Worm (Caenorhabditis elegans): Measurements from ENCODE around the gene K02E7.7.
"Not testable (repeated sequence)": the region's sequence is repeated elsewhere in the genome, so short reads cannot be mapped to it uniquely, and the experiment has no call there.

The K02E7.7 gene

DNA sequence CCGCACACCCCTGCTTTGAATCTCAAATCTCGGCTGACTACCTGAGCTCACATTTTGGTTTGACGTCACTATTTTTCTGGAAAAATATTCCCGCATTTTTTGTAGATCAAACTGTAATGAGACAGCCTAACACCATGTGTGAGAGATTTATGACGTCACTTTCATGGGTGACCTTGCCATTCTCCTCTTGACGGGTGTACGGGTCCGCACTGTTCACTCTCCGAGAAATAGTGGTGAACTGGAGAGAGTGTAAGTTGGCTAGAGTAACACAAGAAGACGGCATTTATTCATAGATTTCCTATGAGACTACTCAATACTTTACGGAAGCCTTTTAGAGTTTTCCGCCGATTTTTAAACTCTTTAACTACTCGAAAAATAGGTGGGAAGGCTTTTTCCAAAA lies at the start of gene K02E7.7:
Gene K02E7.7 (plus strand): TSS at position 301 of the 400 bp plus-strand sequence.
- TF ChIP-seq W03F9.2, dao-5, him-1 (tag; optimal IDR thresholded peaks at IDR 0.05): not testable (repeated sequence)

DNA sequence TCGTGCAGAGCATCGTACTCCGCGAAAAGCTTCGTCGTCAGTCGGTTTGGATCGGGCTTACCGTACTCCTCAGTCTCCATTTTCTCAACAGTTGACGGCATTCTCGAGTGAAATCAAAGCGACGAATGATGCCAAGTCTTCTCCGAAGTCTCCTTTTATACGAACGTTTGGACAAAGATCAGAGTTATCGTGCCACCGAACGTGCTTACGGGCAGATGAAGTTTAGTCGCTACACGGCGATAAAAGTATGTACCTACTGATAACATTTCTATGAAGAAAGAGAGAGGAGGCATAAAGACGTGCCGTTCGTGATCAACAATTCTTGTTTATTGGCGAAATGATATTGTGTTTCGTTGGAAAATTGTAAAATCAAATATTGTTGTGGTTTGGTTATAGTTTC lies 48.4 kb upstream of the K02E7.7 start, which contains the start of gene F45D11.14:
Gene F45D11.14 (minus strand): TSS at position 101 of the 400 bp plus-strand sequence.
- not testable (repeated sequence) for TF ChIP-seq dao-5, W03F9.2, him-1 (tag; optimal IDR thresholded peaks at IDR 0.05)

DNA sequence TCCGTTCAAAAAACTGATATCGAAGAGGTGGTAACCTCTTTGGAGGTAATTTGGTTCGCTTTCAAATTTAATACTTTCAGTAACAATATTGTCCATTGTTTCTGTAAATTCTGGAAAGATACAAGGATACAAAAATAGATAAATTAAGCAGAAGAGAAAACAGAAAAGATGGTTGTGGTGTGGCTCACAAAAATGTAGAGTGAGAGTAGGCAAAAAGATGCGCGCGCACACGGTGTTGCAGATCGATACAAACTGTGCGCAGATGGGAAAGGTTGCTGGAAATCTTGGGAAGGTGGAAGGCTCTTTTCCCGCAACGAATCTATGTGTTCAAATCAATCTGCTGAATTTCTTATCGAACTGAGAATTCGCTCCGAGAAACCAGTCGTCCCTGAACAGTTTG lies 30.1 kb upstream of the K02E7.7 start, which contains the start of gene btb-11:
Gene btb-11 (minus strand): TSS at position 101 of the 400 bp plus-strand sequence.
- not testable (repeated sequence) for TF ChIP-seq dao-5, him-1, W03F9.2 (tag; optimal IDR thresholded peaks at IDR 0.05)

DNA sequence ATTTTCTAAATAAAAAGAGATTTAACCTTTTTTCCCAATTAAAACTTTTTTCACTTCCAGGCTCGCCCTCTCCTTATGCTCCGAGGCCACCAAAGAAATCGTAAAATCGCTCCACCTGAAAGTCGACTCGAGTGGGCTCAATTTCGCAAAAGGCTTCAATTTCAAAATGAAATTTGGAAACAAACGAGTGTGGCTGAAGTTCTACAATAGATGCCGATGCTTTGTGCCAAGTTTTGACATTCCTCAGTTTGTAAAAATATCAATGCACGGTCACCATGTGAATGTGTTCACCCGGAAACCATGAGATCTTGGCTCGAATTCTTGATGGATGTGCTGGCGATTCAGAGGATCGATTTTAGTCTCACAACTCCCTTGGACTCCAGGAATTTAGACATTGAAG lies 28.2 kb upstream of the K02E7.7 start, which contains the start of gene M01D1.12:
Gene M01D1.12 (plus strand): TSS at position 301 of the 400 bp plus-strand sequence.
- TF ChIP-seq W03F9.2 (tag; optimal IDR thresholded peaks at IDR 0.05) (no peak), dao-5 (tag; optimal IDR thresholded peaks at IDR 0.05) (no peak), him-1 (tag; optimal IDR thresholded peaks at IDR 0.05) (no peak)

DNA sequence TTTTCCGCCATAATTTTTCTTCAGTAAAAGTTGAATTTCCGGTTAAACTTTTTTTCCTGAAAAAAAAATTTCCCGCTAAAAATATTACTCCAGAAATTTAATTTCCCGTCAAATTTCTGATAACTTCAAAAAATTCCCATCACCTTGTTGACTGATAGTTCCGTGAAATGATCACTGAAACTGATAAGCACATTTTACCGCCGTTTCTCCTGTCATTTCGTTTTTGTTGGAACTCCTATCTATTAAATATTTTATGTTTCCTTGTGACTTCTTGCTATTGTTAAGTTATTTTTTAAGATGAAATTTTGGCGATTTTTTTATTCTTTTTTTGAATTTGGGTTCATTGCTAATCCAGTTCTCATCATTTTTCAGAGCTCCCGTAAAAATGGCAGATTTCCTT lies 26.2 kb upstream of the K02E7.7 start, which contains the start of gene math-34:
Gene math-34 (plus strand): TSS at position 371 of the 400 bp plus-strand sequence.
- TF ChIP-seq W03F9.2 (tag; optimal IDR thresholded peaks at IDR 0.05) (no peak), dao-5 (tag; optimal IDR thresholded peaks at IDR 0.05) (no peak), him-1 (tag; optimal IDR thresholded peaks at IDR 0.05) (no peak)

DNA sequence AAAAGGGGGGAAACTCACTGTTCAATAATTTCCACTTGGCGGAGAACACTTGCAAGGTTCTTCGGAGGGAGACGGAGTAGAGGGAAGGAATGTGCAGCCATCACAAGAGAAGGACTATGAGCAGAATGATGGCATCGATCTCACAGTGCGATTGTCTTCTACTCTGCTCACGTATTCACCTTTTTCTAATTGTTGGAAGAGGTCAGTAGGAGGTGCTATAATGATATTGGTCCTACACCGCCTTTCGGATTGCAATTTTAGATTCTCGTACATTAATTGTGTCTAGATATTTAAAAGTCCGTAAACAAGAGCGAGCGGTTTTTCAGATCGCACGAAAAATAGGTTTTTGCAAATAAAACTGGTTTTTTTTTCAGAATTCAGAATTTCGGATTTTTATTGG lies 14.4 kb upstream of the K02E7.7 start, which contains the start of gene fbxb-39:
Gene fbxb-39 (minus strand): TSS at position 101 of the 400 bp plus-strand sequence.
- TF ChIP-seq W03F9.2 (tag; optimal IDR thresholded peaks at IDR 0.05): no peak
- no peak for TF ChIP-seq dao-5 (tag; optimal IDR thresholded peaks at IDR 0.05)
- no peak for TF ChIP-seq him-1 (tag; optimal IDR thresholded peaks at IDR 0.05)

DNA sequence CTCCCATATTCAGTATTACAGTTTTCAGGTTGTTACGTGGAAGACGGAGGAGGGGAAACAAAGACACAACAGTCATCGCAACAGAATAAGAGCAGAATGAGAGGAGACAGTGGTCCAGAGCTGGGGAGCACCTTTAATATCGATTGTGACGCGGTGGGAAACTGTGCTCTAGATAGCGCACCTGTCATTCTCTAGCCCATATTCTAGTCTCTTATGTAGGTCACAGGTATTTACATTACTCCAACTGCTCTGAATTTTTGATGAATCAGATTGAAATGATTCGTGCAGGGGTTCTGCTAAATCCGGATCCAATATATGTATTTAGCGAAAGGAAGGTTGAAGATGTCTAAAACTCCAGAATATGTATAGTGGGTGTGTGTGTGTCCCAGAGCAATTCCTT lies 12.6 kb upstream of the K02E7.7 start, which contains the start of gene fbxb-41:
Gene fbxb-41 (minus strand): TSS at position 101 of the 400 bp plus-strand sequence.
- TF ChIP-seq W03F9.2 (tag; optimal IDR thresholded peaks at IDR 0.05) (no peak), dao-5 (tag; optimal IDR thresholded peaks at IDR 0.05) (no peak), him-1 (tag; optimal IDR thresholded peaks at IDR 0.05) (no peak)

DNA sequence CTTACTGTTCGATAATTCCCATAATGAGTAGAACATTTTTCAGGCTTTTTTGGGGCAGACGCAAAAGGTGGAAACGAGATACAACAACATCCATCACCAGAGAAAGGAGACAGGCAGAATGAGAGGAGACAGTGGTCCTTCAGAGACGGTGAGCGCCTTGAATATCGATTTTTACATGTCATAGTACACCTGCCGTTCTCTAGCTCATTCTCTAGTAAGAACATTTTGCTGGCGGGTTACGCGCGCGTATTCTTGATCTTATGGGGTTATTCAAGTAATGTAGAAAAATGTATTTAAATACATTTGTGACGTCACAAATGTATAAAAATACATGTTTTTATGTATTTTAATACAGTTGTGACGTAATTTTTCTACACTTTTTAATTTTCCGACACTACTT lies 10.9 kb upstream of the K02E7.7 start, which contains the start of gene fbxb-45:
Gene fbxb-45 (minus strand): TSS at position 101 of the 400 bp plus-strand sequence.
- not testable (repeated sequence) for TF ChIP-seq him-1, dao-5, W03F9.2 (tag; optimal IDR thresholded peaks at IDR 0.05)

DNA sequence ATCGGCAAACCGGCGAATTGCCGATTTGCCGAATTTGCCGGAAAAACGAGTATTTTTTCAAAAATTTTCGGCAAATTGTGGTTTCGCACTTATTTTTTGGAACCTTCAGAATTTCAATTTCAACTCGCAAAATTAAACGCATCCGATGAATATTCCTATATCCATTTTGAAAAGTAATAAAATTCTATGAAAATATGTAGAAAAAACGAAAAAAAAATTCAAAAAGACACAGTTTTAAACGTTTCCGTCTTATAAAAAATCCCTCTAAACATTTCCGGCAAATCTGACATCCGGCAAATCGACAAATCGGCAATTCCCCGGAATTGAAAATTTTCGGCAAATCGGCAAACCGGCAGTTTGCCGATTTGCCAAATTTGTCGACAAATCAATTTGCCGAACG lies 9.1 kb upstream of the K02E7.7 start, which contains the start of gene str-148:
Gene str-148 (plus strand): TSS at position 301 of the 400 bp plus-strand sequence.
- TF ChIP-seq dao-5 (tag; optimal IDR thresholded peaks at IDR 0.05) (no peak), him-1 (tag; optimal IDR thresholded peaks at IDR 0.05) (no peak)

DNA sequence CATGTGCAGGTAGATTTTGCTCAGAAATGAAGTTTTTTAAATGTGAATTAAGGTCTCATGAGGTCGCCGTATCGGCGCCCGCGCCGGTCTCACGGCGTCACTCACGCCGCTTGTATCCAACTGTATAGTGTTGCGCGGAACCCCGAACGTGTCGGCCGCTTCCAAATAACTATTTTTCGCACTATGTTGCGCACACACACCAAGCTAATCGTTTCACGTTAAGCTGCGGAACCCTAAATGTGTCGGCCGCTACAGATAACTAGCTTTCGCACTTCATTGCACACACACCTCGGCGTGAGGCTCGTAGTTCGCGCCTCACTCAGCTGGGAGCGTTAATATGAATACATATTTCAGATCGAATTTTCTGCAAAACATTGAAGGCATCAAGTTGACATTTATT lies 7.9 kb upstream of the K02E7.7 start:
- TF ChIP-seq him-1 (tag; optimal IDR thresholded peaks at IDR 0.05): no peak
- no peak for TF ChIP-seq W03F9.2 (tag; optimal IDR thresholded peaks at IDR 0.05)
- TF ChIP-seq dao-5 (tag; optimal IDR thresholded peaks at IDR 0.05): no peak

DNA sequence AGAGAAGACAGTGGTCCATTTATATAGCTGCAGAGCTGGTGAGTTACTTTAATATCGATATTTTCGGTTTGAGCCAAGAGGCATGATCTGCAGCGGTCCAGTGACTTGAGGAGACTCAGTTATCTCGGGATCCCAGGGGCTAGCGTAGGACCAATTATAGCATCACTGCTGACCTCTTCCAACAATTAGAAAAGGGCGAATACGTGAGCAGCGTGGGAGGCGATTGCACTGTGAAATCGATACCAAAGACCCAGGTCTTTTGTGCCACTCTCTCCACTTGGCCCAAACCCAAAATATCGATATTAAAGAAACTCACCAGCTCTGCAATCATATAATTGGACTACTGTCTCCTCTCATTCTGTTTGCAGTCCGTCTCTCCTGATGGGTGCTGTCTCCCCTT lies 5.0 kb upstream of the K02E7.7 start, which contains the start of gene fbxb-40:
Gene fbxb-40 (minus strand): TSS at position 101 of the 400 bp plus-strand sequence.
- no peak for TF ChIP-seq him-1 (tag; optimal IDR thresholded peaks at IDR 0.05)
- no peak for TF ChIP-seq dao-5 (tag; optimal IDR thresholded peaks at IDR 0.05)
- TF ChIP-seq W03F9.2 (tag; optimal IDR thresholded peaks at IDR 0.05): no peak

DNA sequence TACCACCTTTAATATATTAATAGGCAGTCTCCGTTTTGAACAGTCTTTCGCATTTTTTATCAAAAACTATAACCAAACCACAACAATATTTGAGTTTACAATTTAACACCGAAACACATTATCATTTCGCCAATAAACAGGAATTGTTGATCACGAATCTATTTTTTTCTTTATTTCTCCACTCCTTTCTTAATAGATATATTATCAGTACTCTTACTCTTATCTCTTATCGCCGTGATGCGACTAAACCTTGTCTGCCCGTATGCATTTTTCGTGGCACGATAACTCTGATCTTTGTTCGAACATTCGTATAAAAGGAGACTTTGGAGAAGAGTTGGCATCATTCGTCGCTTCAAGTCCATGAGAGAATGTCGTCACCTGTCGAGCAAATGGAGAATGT lies 2.0 kb downstream of the K02E7.7 start:
- no peak for TF ChIP-seq dao-5 (tag; optimal IDR thresholded peaks at IDR 0.05)
- TF ChIP-seq W03F9.2 (tag; optimal IDR thresholded peaks at IDR 0.05): no peak
- TF ChIP-seq him-1 (tag; optimal IDR thresholded peaks at IDR 0.05): no peak

DNA sequence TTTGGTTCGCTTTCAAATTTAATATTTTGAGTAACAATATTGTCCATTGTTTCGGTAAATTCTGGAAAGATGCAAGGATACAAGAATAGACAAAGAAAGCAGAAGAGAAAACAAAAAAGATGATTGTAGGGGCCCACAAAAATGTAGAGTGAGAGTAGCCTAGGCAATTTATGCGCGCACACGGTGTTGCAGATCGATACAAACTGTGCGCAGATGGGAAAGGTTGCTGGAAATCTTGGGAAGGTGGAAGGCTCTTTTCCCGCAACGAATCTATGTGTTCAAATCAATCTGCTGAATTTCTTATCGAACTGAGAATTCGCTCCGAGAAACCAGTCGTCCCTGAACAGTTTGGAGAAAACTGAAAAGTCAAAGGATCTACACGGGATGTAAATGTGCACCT lies 5.9 kb downstream of the K02E7.7 start, which contains the start of gene btb-10:
Gene btb-10 (minus strand): TSS at position 101 of the 400 bp plus-strand sequence.
- not testable (repeated sequence) for TF ChIP-seq him-1, W03F9.2, dao-5 (tag; optimal IDR thresholded peaks at IDR 0.05)

DNA sequence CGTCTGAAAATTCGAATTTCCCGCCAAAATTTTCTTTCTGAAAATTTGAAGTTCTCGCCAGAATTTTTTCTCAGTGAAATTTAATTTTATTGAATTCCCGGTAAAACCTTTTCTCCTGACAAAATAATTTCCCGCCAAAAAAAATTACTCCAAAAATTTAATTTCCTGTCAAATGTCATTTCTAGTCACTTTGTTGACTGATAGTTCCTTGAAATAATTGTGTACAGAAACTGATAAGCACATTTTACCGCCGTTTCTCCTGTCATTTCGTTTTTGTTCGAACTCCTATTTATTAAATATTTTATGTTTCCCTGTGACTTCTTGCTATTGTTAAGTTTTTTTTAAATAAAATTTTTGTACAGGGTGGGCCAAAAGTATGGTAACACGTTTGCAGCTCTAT lies 9.1 kb downstream of the K02E7.7 start:
- TF ChIP-seq dao-5 (tag; optimal IDR thresholded peaks at IDR 0.05) (no peak), W03F9.2 (tag; optimal IDR thresholded peaks at IDR 0.05) (no peak), him-1 (tag; optimal IDR thresholded peaks at IDR 0.05) (no peak)
